Worm (Caenorhabditis elegans) whole organism, L4/young adult: ENCODE data around the gene F22F4.9.

ENCODE experiments used
- dao-5 ChIP-seq: sonication (generic microtip); optimal IDR thresholded peaks from 2 replicates; lab custom pipeline; 2016; ENCODE audit warnings: missing genotype, missing genetic modification characterization, moderate library complexity, missing compliant biosample characterization
- him-1 ChIP-seq: sonication (generic microtip); optimal IDR thresholded peaks from 2 replicates; lab custom pipeline; 2016; ENCODE audit warnings: missing genotype, missing genetic modification reagents, missing genetic modification characterization, missing compliant biosample characterization

- no peak for TF ChIP-seq dao-5 (tag; lab: Kevin White, UChicago)
- TF ChIP-seq him-1 (tag; lab: Kevin White, UChicago) = no peak
These were observed 11.3 kb upstream of the F22F4.9 start, which contains the start of gene C09B8.3 for ce11 chrX:6010573-6010972.
